Fruit fly (Drosophila melanogaster) whole organism, embryonic: ENCODE data around the gene Ide.

Source experiments
- Aef1 ChIP-seq: fragments of 200-800 bp; sonication (Bioruptor generic); IDR thresholded peaks from 3 replicates; pipeline ENCODE4 v1.3.6; 2022; ENCODE audit warnings: missing biosample characterization, missing genetic modification characterization
- Bteb2 ChIP-seq: fragments of 200-800 bp; sonication (Bioruptor generic); optimal IDR thresholded peaks from 2 replicates; lab custom pipeline; 2016; ENCODE audit warnings: missing biosample characterization, missing genetic modification characterization
- CG10321 ChIP-seq: fragments of 200-800 bp; sonication (Bioruptor generic); IDR thresholded peaks from 2 replicates; pipeline ENCODE4 v1.3.6; 2022; ENCODE audit warnings: missing biosample characterization, missing genetic modification characterization
- CG11398 ChIP-seq: fragments of 200-800 bp; sonication (Bioruptor generic); optimal IDR thresholded peaks from 2 replicates; lab custom pipeline; 2016; ENCODE audit warnings: missing biosample characterization, missing genetic modification characterization
- CG12155 ChIP-seq: fragments of 200-800 bp; sonication (Bioruptor generic); optimal IDR thresholded peaks from 3 replicates; lab custom pipeline; 2016; ENCODE audit warnings: missing biosample characterization, missing genetic modification characterization
- CG14014 ChIP-seq: fragments of 200-800 bp; sonication (Bioruptor generic); IDR thresholded peaks from 2 replicates; pipeline ENCODE4 v1.3.6; 2022; ENCODE audit warnings: missing biosample characterization, missing genetic modification characterization
- CG14050 ChIP-seq: fragments of 200-800 bp; sonication (Bioruptor generic); IDR thresholded peaks from 3 replicates; pipeline ENCODE4 v1.3.6; 2022; ENCODE audit warnings: missing biosample characterization, missing genetic modification characterization
- CG15514 ChIP-seq: fragments of 200-800 bp; sonication (Bioruptor generic); optimal IDR thresholded peaks from 3 replicates; lab custom pipeline; 2017; ENCODE audit warnings: missing biosample characterization, missing genetic modification characterization, mild to moderate bottlenecking, moderate library complexity, missing genetic modification reagents
- CG17186 ChIP-seq: fragments of 200-800 bp; sonication (Bioruptor generic); optimal IDR thresholded peaks from 3 replicates; lab custom pipeline; 2017; ENCODE audit warnings: missing biosample characterization, missing genetic modification reagents, missing genetic modification characterization
- CG17328 ChIP-seq: fragments of 200-800 bp; sonication (Bioruptor generic); IDR thresholded peaks from 2 replicates; pipeline ENCODE4 v1.3.6; 2022; ENCODE audit warnings: missing biosample characterization, missing genetic modification characterization
- CG18011 ChIP-seq: fragments of 200-800 bp; sonication (Bioruptor generic); optimal IDR thresholded peaks from 2 replicates; lab custom pipeline; 2017; ENCODE audit warnings: missing biosample characterization, missing genetic modification characterization, mild to moderate bottlenecking, moderate library complexity, missing genotype
- CG18599 ChIP-seq: fragments of 200-800 bp; sonication (Bioruptor generic); optimal IDR thresholded peaks from 3 replicates; lab custom pipeline; 2017; ENCODE audit warnings: missing biosample characterization, missing genetic modification characterization, mild to moderate bottlenecking, moderate library complexity, missing genetic modification reagents
- CG30020 ChIP-seq: fragments of 200-800 bp; optimal IDR thresholded peaks from 2 replicates; lab custom pipeline; 2019; ENCODE audit warnings: missing biosample characterization, mild to moderate bottlenecking, missing genetic modification characterization, moderate library complexity
- CG30403 ChIP-seq: fragments of 200-800 bp; sonication (Bioruptor generic); optimal IDR thresholded peaks from 3 replicates; lab custom pipeline; 2016; ENCODE audit warnings: missing biosample characterization, missing genetic modification characterization
- CG31224 ChIP-seq: fragments of 200-800 bp; sonication (Bioruptor generic); IDR thresholded peaks from 2 replicates; pipeline ENCODE4 v1.3.6; 2022; ENCODE audit warnings: missing biosample characterization, missing genetic modification characterization
- CG34376 ChIP-seq: fragments of 200-800 bp; sonication (Bioruptor generic); optimal IDR thresholded peaks from 2 replicates; lab custom pipeline; 2018; ENCODE audit warnings: missing biosample characterization, mild to moderate bottlenecking, missing genetic modification characterization
- CG4328 ChIP-seq: fragments of 200-800 bp; sonication (Bioruptor generic); optimal IDR thresholded peaks from 3 replicates; lab custom pipeline; 2017; ENCODE audit warnings: missing biosample characterization, missing genetic modification reagents, missing genetic modification characterization
- CG4360 ChIP-seq: fragments of 200-800 bp; sonication (Bioruptor generic); IDR thresholded peaks from 2 replicates; pipeline ENCODE4 v1.3.6; 2022; ENCODE audit warnings: missing biosample characterization, missing genetic modification characterization
- CG6689 ChIP-seq: fragments of 200-800 bp; sonication (Bioruptor generic); IDR thresholded peaks from 2 replicates; pipeline ENCODE4 v1.3.6; 2022; ENCODE audit warnings: missing biosample characterization, missing genetic modification characterization
- CG7556 ChIP-seq: fragments of 200-800 bp; sonication (Bioruptor generic); optimal IDR thresholded peaks from 2 replicates; lab custom pipeline; 2017; ENCODE audit warnings: missing biosample characterization, mild to moderate bottlenecking, missing genetic modification characterization
- CG7745 ChIP-seq: fragments of 200-800 bp; sonication (Bioruptor generic); optimal IDR thresholded peaks from 2 replicates; lab custom pipeline; 2018; ENCODE audit warnings: missing biosample characterization, mild to moderate bottlenecking, missing genetic modification characterization, moderate library complexity
- CG7987 ChIP-seq: fragments of 200-800 bp; sonication (Bioruptor generic); optimal IDR thresholded peaks from 2 replicates; lab custom pipeline; 2018; ENCODE audit warnings: missing biosample characterization, mild to moderate bottlenecking, missing genetic modification characterization, moderate library complexity
- CG8290 ChIP-seq, 3 experiments: fragments of 200-800 bp; sonication (Bioruptor generic); optimal IDR thresholded peaks; 2 replicates each; lab custom pipeline; 2016 to 2019; ENCODE audit warnings: missing biosample characterization in 3 of 3, missing genetic modification characterization in 3 of 3, mild to moderate bottlenecking in 2 of 3, moderate library complexity in 1 of 3
- CG9437 ChIP-seq: fragments of 200-800 bp; sonication (Bioruptor generic); optimal IDR thresholded peaks from 2 replicates; lab custom pipeline; 2018; ENCODE audit warnings: missing biosample characterization, mild to moderate bottlenecking, missing genetic modification characterization
- CG9609 ChIP-seq: fragments of 200-800 bp; sonication (Bioruptor generic); optimal IDR thresholded peaks from 3 replicates; lab custom pipeline; 2016; ENCODE audit warnings: missing biosample characterization, missing genetic modification characterization
- CG9727 ChIP-seq: fragments of 200-800 bp; sonication (Bioruptor generic); optimal IDR thresholded peaks from 3 replicates; lab custom pipeline; 2017; ENCODE audit warnings: missing biosample characterization, mild to moderate bottlenecking, missing genetic modification characterization
- E2f1 ChIP-seq: fragments of 200-800 bp; sonication (Bioruptor generic); IDR thresholded peaks from 2 replicates; pipeline ENCODE4 v1.3.6; 2022; ENCODE audit warnings: missing biosample characterization, missing genetic modification characterization
- Fer2 ChIP-seq: fragments of 200-800 bp; sonication (Bioruptor generic); optimal IDR thresholded peaks from 2 replicates; lab custom pipeline; 2018; ENCODE audit warnings: missing biosample characterization, mild to moderate bottlenecking, missing genetic modification characterization, moderate library complexity
- H15 ChIP-seq: fragments of 200-800 bp; sonication (Bioruptor generic); IDR thresholded peaks from 3 replicates; pipeline ENCODE4 v1.3.6; 2022; ENCODE audit warnings: missing biosample characterization, missing genetic modification characterization
- Optix ChIP-seq: fragments of 200-800 bp; sonication (Bioruptor generic); IDR thresholded peaks from 3 replicates; pipeline ENCODE4 v1.3.6; 2022; ENCODE audit warnings: missing biosample characterization, missing genetic modification characterization
- PHDP ChIP-seq: fragments of 200-800 bp; sonication (Bioruptor generic); optimal IDR thresholded peaks from 3 replicates; lab custom pipeline; 2018; ENCODE audit warnings: missing biosample characterization, mild to moderate bottlenecking, missing genetic modification characterization, moderate library complexity
- Rx ChIP-seq: fragments of 200-800 bp; sonication (Bioruptor generic); IDR thresholded peaks from 2 replicates; pipeline ENCODE4 v1.3.6; 2022; ENCODE audit warnings: missing biosample characterization, missing genetic modification characterization
- Taf1 ChIP-seq: fragments of 200-800 bp; sonication (Bioruptor generic); IDR thresholded peaks from 2 replicates; pipeline ENCODE4 v1.3.6; 2022; ENCODE audit warnings: missing biosample characterization, missing genetic modification characterization
- YL-1 ChIP-seq: fragments of 200-800 bp; sonication (Bioruptor generic); optimal IDR thresholded peaks from 3 replicates; lab custom pipeline; 2017; ENCODE audit warnings: missing biosample characterization, mild to moderate bottlenecking, missing genetic modification characterization
- ato ChIP-seq: fragments of 200-800 bp; sonication (Bioruptor generic); IDR thresholded peaks from 2 replicates; pipeline ENCODE4 v1.3.6; 2022; ENCODE audit warnings: missing biosample characterization, missing genetic modification characterization; ENCODE audit not compliant: partially characterized antibody
- cas ChIP-seq: fragments of 200-800 bp; sonication (Bioruptor generic); IDR thresholded peaks from 2 replicates; pipeline ENCODE4 v1.3.6; 2022; ENCODE audit warnings: missing biosample characterization, missing genetic modification characterization
- dm ChIP-seq: fragments of 200-800 bp; sonication (Bioruptor generic); optimal IDR thresholded peaks from 3 replicates; lab custom pipeline; 2016; ENCODE audit warnings: missing biosample characterization, missing genetic modification characterization
- esg ChIP-seq: fragments of 200-800 bp; sonication (Bioruptor generic); conservative IDR thresholded peaks from 2 replicates; pipeline ENCODE4 v1.3.6; 2022; ENCODE audit warnings: missing biosample characterization, missing genetic modification characterization
- hb ChIP-seq: fragments of 200-800 bp; sonication (Bioruptor generic); IDR thresholded peaks from 3 replicates; pipeline ENCODE4 v1.3.6; 2022; ENCODE audit warnings: missing biosample characterization, missing genetic modification characterization; ENCODE audit not compliant: partially characterized antibody
- jing ChIP-seq: fragments of 200-800 bp; sonication (Bioruptor generic); optimal IDR thresholded peaks from 2 replicates; lab custom pipeline; 2018; ENCODE audit warnings: missing biosample characterization, mild to moderate bottlenecking, missing genetic modification characterization
- knrl ChIP-seq: fragments of 200-800 bp; sonication (Bioruptor generic); IDR thresholded peaks from 3 replicates; pipeline ENCODE4 v1.3.6; 2022; ENCODE audit warnings: missing biosample characterization, missing genetic modification characterization; ENCODE audit not compliant: partially characterized antibody
- lbe ChIP-seq: fragments of 200-800 bp; sonication (Bioruptor generic); optimal IDR thresholded peaks from 2 replicates; lab custom pipeline; 2016; ENCODE audit warnings: missing biosample characterization, mild to moderate bottlenecking, missing genetic modification characterization
- sd ChIP-seq: fragments of 200-800 bp; sonication (Bioruptor generic); optimal IDR thresholded peaks from 3 replicates; lab custom pipeline; 2018; ENCODE audit warnings: missing biosample characterization, mild to moderate bottlenecking, missing genetic modification characterization, moderate library complexity
- sisA ChIP-seq: fragments of 200-800 bp; sonication (Bioruptor generic); IDR thresholded peaks from 2 replicates; pipeline ENCODE4 v1.3.6; 2022; ENCODE audit warnings: missing biosample characterization, missing genetic modification characterization
- so ChIP-seq: fragments of 200-800 bp; sonication (Bioruptor generic); IDR thresholded peaks from 3 replicates; pipeline ENCODE4 v1.3.6; 2022; ENCODE audit warnings: missing biosample characterization, missing genetic modification characterization
- toy ChIP-seq: fragments of 200-800 bp; sonication (Bioruptor generic); IDR thresholded peaks from 2 replicates; pipeline ENCODE4 v1.3.6; 2022; ENCODE audit warnings: missing biosample characterization, missing genetic modification characterization
- vfl ChIP-seq: fragments of 200-800 bp; sonication (Bioruptor generic); optimal IDR thresholded peaks from 2 replicates; lab custom pipeline; 2016; ENCODE audit warnings: missing biosample characterization, missing genetic modification characterization

Ide gene

DNA sequence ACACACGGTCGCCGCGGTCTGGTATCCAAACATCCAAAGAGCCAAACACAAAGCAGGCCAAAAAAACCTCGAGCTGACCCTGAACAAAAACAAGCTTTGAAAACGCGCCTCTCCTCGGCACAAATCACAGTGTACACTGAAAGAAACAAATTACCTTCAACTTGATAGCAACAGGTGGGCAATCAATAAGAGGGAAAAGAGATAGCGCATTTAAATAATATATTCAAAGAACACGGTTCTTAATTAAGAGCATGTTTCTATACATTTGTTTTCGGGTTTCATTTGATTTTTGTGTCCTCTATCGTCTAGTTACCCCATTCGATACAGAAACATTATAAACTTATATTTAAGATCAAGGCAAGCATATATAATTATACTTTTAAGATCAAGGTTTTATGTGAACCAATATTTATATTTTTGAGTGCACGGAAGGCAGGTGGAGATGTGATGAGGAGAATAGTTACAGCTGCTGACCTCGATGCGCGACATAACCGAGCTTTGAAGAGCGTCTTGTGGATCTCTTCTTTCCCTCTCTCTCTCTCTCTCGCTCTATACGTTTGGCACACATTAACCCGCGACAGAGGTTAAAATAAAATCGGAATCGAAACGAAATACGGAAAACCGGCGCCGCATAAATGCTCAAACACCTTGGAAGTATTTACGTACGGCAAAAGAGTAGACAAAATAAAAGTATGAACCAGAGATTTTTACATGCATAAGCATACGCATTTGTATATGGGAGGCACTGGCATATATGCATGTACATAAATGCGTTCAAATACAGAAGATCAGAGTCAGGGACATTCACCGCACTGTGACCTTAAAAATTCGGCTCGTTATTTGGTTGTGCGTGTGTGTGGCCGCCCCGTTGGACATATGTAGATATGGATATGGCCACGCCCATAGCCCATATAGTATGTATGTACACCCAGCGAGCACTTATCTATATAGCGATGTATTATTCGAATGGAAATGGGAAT lies 22.8 kb upstream of the Ide start (continued):
- peak; percentile 66 for TF ChIP-seq CG30020 (tag; lab: Kevin White, UChicago)
- TF ChIP-seq vfl (GFP tag; lab: Kevin White, UChicago): peak; percentile 55
- TF ChIP-seq YL-1: peak; percentile 31
- TF ChIP-seq ato (GFP tag; lab: Robert Waterston, UW): no peak
- peak; percentile 90 for TF ChIP-seq PHDP (tag; lab: Kevin White, UChicago)
- TF ChIP-seq CG7987 (GFP tag; lab: Kevin White, UChicago): peak; percentile 35
- TF ChIP-seq hb (GFP tag; lab: Robert Waterston, UW): no peak
- peak; percentile 83 for TF ChIP-seq sisA (GFP tag; lab: Robert Waterston, UW)
- TF ChIP-seq Taf1 (GFP tag; lab: Robert Waterston, UW): peak; percentile 23; the same call in 1 of the 2 replicates
- TF ChIP-seq cas: no peak
- 0 out of 3 replicates have a peak, but pooled peaks have one; percentile 21 for TF ChIP-seq Optix (GFP tag; lab: Robert Waterston, UW)
- peak; percentile 37 for TF ChIP-seq CG8290 (GFP tag; optimal IDR thresholded peaks at IDR 0.05; lab: Kevin White, UChicago)
- peak in 1 of 2 experiments; percentile 59 for TF ChIP-seq CG8290 (tag; optimal IDR thresholded peaks at IDR 0.05; lab: Kevin White, UChicago)
- peak; percentile 67 for TF ChIP-seq CG4328
- TF ChIP-seq CG15514: peak; percentile 55
- peak; percentile 30 for TF ChIP-seq lbe (GFP tag; lab: Kevin White, UChicago)
- TF ChIP-seq CG4360 (GFP tag; lab: Robert Waterston, UW): no peak
- peak; percentile 86 for TF ChIP-seq CG9437
- peak; percentile 40; the same call in 1 of the 2 replicates for TF ChIP-seq CG10321 (GFP tag; lab: Robert Waterston, UW)
- TF ChIP-seq knrl (GFP tag; lab: Robert Waterston, UW): no peak
- TF ChIP-seq toy (GFP tag; lab: Robert Waterston, UW): no peak
- peak; percentile 78 for TF ChIP-seq esg
- TF ChIP-seq CG7556 (GFP tag; lab: Kevin White, UChicago): peak; percentile 92
- peak; percentile 78 for TF ChIP-seq CG9727 (GFP tag; lab: Kevin White, UChicago)
- peak; percentile 23 for TF ChIP-seq CG11398 (GFP tag; lab: Kevin White, UChicago)
- peak; percentile 72 for TF ChIP-seq CG9609 (GFP tag; lab: Kevin White, UChicago)
- TF ChIP-seq CG17186 (GFP tag; lab: Kevin White, UChicago): peak; percentile 26
- TF ChIP-seq E2f1 (GFP tag; lab: Robert Waterston, UW): peak; percentile 78
- peak; percentile 91 for TF ChIP-seq CG30403 (GFP tag; lab: Kevin White, UChicago)
- TF ChIP-seq dm (GFP tag; lab: Kevin White, UChicago): peak; percentile 47
- TF ChIP-seq Rx (GFP tag; lab: Robert Waterston, UW): peak; percentile 48; the same call in 1 of the 2 replicates
- peak; percentile 71 for TF ChIP-seq Bteb2 (GFP tag; lab: Kevin White, UChicago)
- TF ChIP-seq CG18599 (GFP tag; lab: Kevin White, UChicago): peak; percentile 85
- TF ChIP-seq sd (tag; lab: Kevin White, UChicago): peak; percentile 66
- TF ChIP-seq CG7745: no peak
- TF ChIP-seq CG31224 (GFP tag; lab: Robert Waterston, UW): peak; percentile 60
- TF ChIP-seq CG18011: peak; percentile 68
- peak; percentile 77 for TF ChIP-seq H15 (GFP tag; lab: Robert Waterston, UW)
- peak; percentile 74 for TF ChIP-seq CG12155 (GFP tag; lab: Kevin White, UChicago)
- peak; percentile 58 for TF ChIP-seq jing (GFP tag; lab: Kevin White, UChicago)
- TF ChIP-seq CG14050 (GFP tag; lab: Robert Waterston, UW): peak; percentile 69
- peak; percentile 86 for TF ChIP-seq so (GFP tag; lab: Robert Waterston, UW)
- TF ChIP-seq CG6689 (GFP tag; lab: Robert Waterston, UW): peak; percentile 84
- TF ChIP-seq Aef1: peak; percentile 73
- peak; percentile 62 for TF ChIP-seq CG17328 (GFP tag; lab: Robert Waterston, UW)
- peak; percentile 50 for TF ChIP-seq Fer2 (tag; lab: Kevin White, UChicago)
- TF ChIP-seq CG34376 (GFP tag; lab: Kevin White, UChicago): peak; percentile 71
- TF ChIP-seq CG14014 (GFP tag; lab: Robert Waterston, UW): peak; percentile 70
